Worm (Caenorhabditis elegans): Measurements from ENCODE around the gene Y45F3A.8.
A peak's percentile ranks its signal among the peaks of the same experiment; 100 is the strongest.

Gene Y45F3A.8

ce11 chrIII:10608161-10608560, 15.5 kb upstream of the Y45F3A.8 start (continued):
- TF ChIP-seq nfyb-1 (GFP tag; IDR thresholded peaks at IDR 0.05), result no peak

ce11 chrIII:10605049-10605448, 12.4 kb upstream of the Y45F3A.8 start, which contains the start of gene rabx-5:
Gene rabx-5 (plus strand): TSS chrIII:10605349.
- no peak for TF ChIP-seq ZK185.1 (tag; optimal IDR thresholded peaks at IDR 0.05; ENCODE audit: poor library complexity, severe bottlenecking)

ce11 chrIII:10604325-10604724, 11.7 kb upstream of the Y45F3A.8 start:
- TF ChIP-seq ceh-40 (GFP tag; IDR thresholded peaks at IDR 0.05), result no peak
- TF ChIP-seq Y56A3A.18 (GFP tag; IDR thresholded peaks at IDR 0.05), result no peak

DNA sequence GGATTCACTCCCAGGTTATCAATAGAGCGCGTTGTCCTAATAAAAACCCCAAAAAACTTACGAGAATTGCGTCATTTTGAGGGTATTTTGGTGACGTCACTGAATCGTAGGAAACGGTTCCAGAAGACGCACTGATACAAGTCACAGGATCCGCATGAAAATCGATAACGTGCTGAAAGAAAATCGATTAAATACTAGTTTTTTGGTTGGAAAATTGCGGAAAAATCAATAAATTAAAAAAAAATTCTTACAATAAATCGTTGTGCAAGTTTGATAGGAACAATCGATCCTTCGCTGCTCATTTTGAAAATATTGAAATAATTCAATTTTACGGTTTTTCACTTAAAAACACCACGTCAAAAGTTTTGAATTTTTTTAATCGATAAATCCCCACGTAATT, 10.6 kb upstream of the Y45F3A.8 start, which contains the start of gene Y39A1A.2:
TSS of gene Y39A1A.2 (minus strand) at position 319 of the 400 bp plus-strand sequence.
- no peak for TF ChIP-seq akir-1 (GFP tag; optimal IDR thresholded peaks at IDR 0.05)
- TF ChIP-seq pha-4 (tag; optimal IDR thresholded peaks at IDR 0.05), result no peak
- TF ChIP-seq F10E7.11 (tag; optimal IDR thresholded peaks at IDR 0.05), result no peak
- no peak for TF ChIP-seq mel-28 (tag; optimal IDR thresholded peaks at IDR 0.05; ENCODE audit: borderline replicate concordance)
- no peak for TF ChIP-seq F33H1.4 (GFP tag; IDR thresholded peaks at IDR 0.05)
- no peak for TF ChIP-seq K11D2.4 (GFP tag; IDR thresholded peaks at IDR 0.05)
- TF ChIP-seq snpc-3.4 (tag; optimal IDR thresholded peaks at IDR 0.05), result no peak
- no peak for TF ChIP-seq let-607 (tag; optimal IDR thresholded peaks at IDR 0.05)

ce11 chrIII:10600894-10601293, 8.3 kb upstream of the Y45F3A.8 start:
- no peak for TF ChIP-seq F39B2.1 (GFP tag; IDR thresholded peaks at IDR 0.05)
- TF ChIP-seq sea-2 (GFP tag; IDR thresholded peaks at IDR 0.05), result no peak
- no peak for TF ChIP-seq mcd-1 (GFP tag; IDR thresholded peaks at IDR 0.05)
- TF ChIP-seq chd-7 (tag; optimal IDR thresholded peaks at IDR 0.05), result no peak
- no peak for TF ChIP-seq aptf-3 (GFP tag; IDR thresholded peaks at IDR 0.05)
- no peak for TF ChIP-seq B0035.1 (tag; optimal IDR thresholded peaks at IDR 0.05)
- TF ChIP-seq lin-26 (GFP tag; IDR thresholded peaks at IDR 0.05), result no peak
- TF ChIP-seq nhr-120 (GFP tag; IDR thresholded peaks at IDR 0.05), result no peak
- TF ChIP-seq dox-1 (GFP tag; IDR thresholded peaks at IDR 0.05), result no peak

DNA sequence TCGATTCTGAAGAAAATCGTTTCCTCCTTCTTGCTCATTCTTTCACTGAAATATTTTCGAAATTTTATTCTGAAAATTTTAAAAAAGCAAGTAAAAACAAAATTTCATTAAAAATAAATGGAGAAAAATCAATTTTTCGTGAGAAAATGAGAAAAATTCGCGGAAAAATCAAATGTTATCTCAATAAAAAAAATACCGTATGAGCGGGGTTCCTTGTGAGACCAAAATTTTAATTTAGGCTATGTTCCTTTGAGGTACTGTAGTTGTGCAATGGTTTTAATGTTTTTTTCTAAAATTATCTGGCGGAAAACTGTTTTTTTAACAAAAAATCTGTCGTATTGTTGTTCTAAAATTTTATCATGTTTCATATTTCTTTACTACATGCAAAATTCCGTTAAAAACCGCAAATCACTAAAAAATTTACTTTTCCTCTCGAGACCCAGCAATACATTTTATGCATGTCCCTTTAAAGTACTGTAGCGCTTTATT, 7.6 kb upstream of the Y45F3A.8 start, which contains the start of gene epg-6:
TSS of gene epg-6 (minus strand) at position 51 of the 489 bp plus-strand sequence.
- TF ChIP-seq lin-35 (GFP tag; optimal IDR thresholded peaks at IDR 0.05), result no peak
- TF ChIP-seq hmg-1.2 (GFP tag; IDR thresholded peaks at IDR 0.05), result peak; percentile 21; the same call in 1 of the 2 replicates
- TF ChIP-seq ceh-100 (GFP tag; IDR thresholded peaks at IDR 0.05), result no peak
- no peak for TF ChIP-seq nfya-2 (GFP tag; IDR thresholded peaks at IDR 0.05)
- TF ChIP-seq attf-3 (GFP tag; conservative IDR thresholded peaks at IDR 0.05), result no peak
- no peak for TF ChIP-seq unc-62 (GFP tag; optimal IDR thresholded peaks at IDR 0.05)
- no peak for TF ChIP-seq zfh-2 (GFP tag; conservative IDR thresholded peaks at IDR 0.05)
- no peak for TF ChIP-seq Y53G8AR.9 (GFP tag; conservative IDR thresholded peaks at IDR 0.05)
- TF ChIP-seq F57A8.1 (GFP tag; optimal IDR thresholded peaks at IDR 0.05), result no peak
- TF ChIP-seq tbp1 (GFP tag; optimal IDR thresholded peaks at IDR 0.05), result peak; percentile 14
- TF ChIP-seq snpc-1.1 (tag; optimal IDR thresholded peaks at IDR 0.05; ENCODE audit: insufficient read depth), result peak; percentile 17
- no peak for TF ChIP-seq sea-2 (GFP tag; IDR thresholded peaks at IDR 0.05)
- no peak for TF ChIP-seq zim-3 (tag; optimal IDR thresholded peaks at IDR 0.05)
- TF ChIP-seq efl-1 (GFP tag; optimal IDR thresholded peaks at IDR 0.05), result peak; percentile 75
- no peak for TF ChIP-seq C17E4.6 (GFP tag; IDR thresholded peaks at IDR 0.05)
- TF ChIP-seq ztf-25 (GFP tag; IDR thresholded peaks at IDR 0.05), result no peak
- TF ChIP-seq hsf-1 (GFP tag; IDR thresholded peaks at IDR 0.05), result 0 out of 2 replicates have a peak, but pooled peaks have one; percentile 28
- no peak for TF ChIP-seq F22D6.2 (tag; optimal IDR thresholded peaks at IDR 0.05)
- TF ChIP-seq nhr-80 (tag; optimal IDR thresholded peaks at IDR 0.05), result no peak
- TF ChIP-seq sptf-2 (GFP tag; optimal IDR thresholded peaks at IDR 0.05), result no peak
- TF ChIP-seq athp-1 (tag; optimal IDR thresholded peaks at IDR 0.05), result no peak

Measured in whole organism, young adult.